Worm (Caenorhabditis elegans) whole organism, late embryonic: Measurements from ENCODE around the gene picd-1.
A peak's percentile ranks its signal among the peaks of the same experiment; 100 is the strongest.

ENCODE experiments used
- C08G9.2 ChIP-seq: sonication (generic microtip); optimal IDR thresholded peaks from 2 replicates; lab custom pipeline; 2016; ENCODE audit warnings: mild to moderate bottlenecking, missing genetic modification characterization, moderate library complexity, missing compliant biosample characterization
- C38D4.7 ChIP-seq: fragments of 200-800 bp; sonication (Bioruptor generic); optimal IDR thresholded peaks from 2 replicates; lab custom pipeline; 2018; ENCODE audit warnings: mild to moderate bottlenecking, missing genetic modification characterization, moderate library complexity, missing compliant biosample characterization
- F13H6.1 ChIP-seq: sonication (generic microtip); optimal IDR thresholded peaks from 2 replicates; lab custom pipeline; 2016; ENCODE audit warnings: missing genetic modification characterization, missing compliant biosample characterization
- K02D7.2 ChIP-seq: sonication (generic microtip); optimal IDR thresholded peaks from 2 replicates; lab custom pipeline; 2017; ENCODE audit warnings: mild to moderate bottlenecking, missing genetic modification characterization, missing compliant biosample characterization
- K09A11.1 ChIP-seq: sonication (generic microtip); optimal IDR thresholded peaks from 2 replicates; lab custom pipeline; 2017; ENCODE audit warnings: antibody characterized with exemption, mild to moderate bottlenecking, missing genetic modification characterization, missing compliant biosample characterization; ENCODE audit not compliant: insufficient read depth
- T23F11.4 ChIP-seq: fragments of 200-800 bp; sonication (Bioruptor generic); optimal IDR thresholded peaks from 2 replicates; lab custom pipeline; 2018; ENCODE audit warnings: mild to moderate bottlenecking, missing genetic modification characterization, missing compliant biosample characterization
- Y22D7AL.16 ChIP-seq: sonication (generic microtip); optimal IDR thresholded peaks from 2 replicates; lab custom pipeline; 2016; ENCODE audit warnings: missing genetic modification characterization, missing compliant biosample characterization
- ama-1 ChIP-seq: fragments of 150-350 bp; optimal IDR thresholded peaks from 2 replicates; lab custom pipeline; 2014
- ceh-14 ChIP-seq: sonication (generic microtip); optimal IDR thresholded peaks from 2 replicates; lab custom pipeline; 2016; ENCODE audit warnings: missing genotype, missing genetic modification characterization, missing compliant biosample characterization
- ceh-18 ChIP-seq: sonication (generic microtip); optimal IDR thresholded peaks from 2 replicates; lab custom pipeline; 2016; ENCODE audit warnings: missing genetic modification characterization, missing compliant biosample characterization
- ceh-19 ChIP-seq: fragments of 200-800 bp; sonication (Bioruptor generic); optimal IDR thresholded peaks from 2 replicates; lab custom pipeline; 2018; ENCODE audit warnings: mild to moderate bottlenecking, missing genetic modification characterization, missing compliant biosample characterization
- ceh-2 ChIP-seq: sonication (generic microtip); optimal IDR thresholded peaks from 2 replicates; lab custom pipeline; 2016; ENCODE audit warnings: missing genotype, missing genetic modification characterization, missing compliant biosample characterization
- ceh-22 ChIP-seq: sonication (generic microtip); optimal IDR thresholded peaks from 2 replicates; lab custom pipeline; 2017; ENCODE audit warnings: missing biosample characterization, missing genetic modification characterization
- ceh-24 ChIP-seq: sonication (generic microtip); optimal IDR thresholded peaks from 2 replicates; lab custom pipeline; 2016; ENCODE audit warnings: mild to moderate bottlenecking, missing genetic modification characterization, missing compliant biosample characterization
- ceh-30 ChIP-seq: fragments of 150-350 bp; optimal IDR thresholded peaks from 2 replicates; lab custom pipeline; 2014; ENCODE audit warnings: missing biosample characterization, missing genetic modification characterization
- ceh-34 ChIP-seq: sonication (generic microtip); optimal IDR thresholded peaks from 2 replicates; lab custom pipeline; 2016; ENCODE audit warnings: mild to moderate bottlenecking, missing genetic modification characterization, missing compliant biosample characterization
- ceh-48 ChIP-seq: sonication (generic microtip); optimal IDR thresholded peaks from 2 replicates; lab custom pipeline; 2016; ENCODE audit warnings: missing genetic modification characterization, inconsistent platforms, missing compliant biosample characterization
- ceh-6 ChIP-seq: fragments of 200-800 bp; sonication (Bioruptor generic); optimal IDR thresholded peaks from 2 replicates; lab custom pipeline; 2018; ENCODE audit warnings: mild to moderate bottlenecking, missing genetic modification characterization, missing compliant biosample characterization
- ceh-9 ChIP-seq: sonication (generic microtip); optimal IDR thresholded peaks from 2 replicates; lab custom pipeline; 2016; ENCODE audit warnings: mild to moderate bottlenecking, missing genetic modification characterization, inconsistent platforms, missing compliant biosample characterization
- dmd-4 ChIP-seq: sonication (generic microtip); optimal IDR thresholded peaks from 2 replicates; lab custom pipeline; 2016; ENCODE audit warnings: borderline replicate concordance, missing genetic modification characterization, missing compliant biosample characterization
- elt-2 ChIP-seq: sonication (generic microtip); optimal IDR thresholded peaks from 2 replicates; lab custom pipeline; 2016; ENCODE audit warnings: missing genetic modification reagents, missing genetic modification characterization, missing compliant biosample characterization
- elt-4 ChIP-seq: sonication (generic microtip); optimal IDR thresholded peaks from 2 replicates; lab custom pipeline; 2016; ENCODE audit warnings: missing genetic modification characterization, missing compliant biosample characterization
- ets-4 ChIP-seq: sonication (generic microtip); optimal IDR thresholded peaks from 2 replicates; lab custom pipeline; 2016; ENCODE audit warnings: missing genetic modification characterization, missing compliant biosample characterization
- eyg-1 ChIP-seq: sonication (generic microtip); optimal IDR thresholded peaks from 2 replicates; lab custom pipeline; 2016; ENCODE audit warnings: missing genotype, missing genetic modification characterization, missing compliant biosample characterization
- fkh-10 ChIP-seq: fragments of 150-350 bp; optimal IDR thresholded peaks from 2 replicates; lab custom pipeline; 2014; ENCODE audit warnings: missing biosample characterization, missing genetic modification reagents, missing genetic modification characterization
- fkh-6 ChIP-seq: sonication (generic microtip); optimal IDR thresholded peaks from 2 replicates; lab custom pipeline; 2016; ENCODE audit warnings: missing genetic modification characterization, missing compliant biosample characterization
- gmeb-2 ChIP-seq: sonication (generic microtip); optimal IDR thresholded peaks from 2 replicates; lab custom pipeline; 2016; ENCODE audit warnings: missing genetic modification characterization, inconsistent platforms, missing compliant biosample characterization
- hlh-13 ChIP-seq: fragments of 200-800 bp; sonication (Bioruptor generic); optimal IDR thresholded peaks from 2 replicates; lab custom pipeline; 2018; ENCODE audit warnings: mild to moderate bottlenecking, missing genetic modification characterization, missing compliant biosample characterization
- hlh-30 ChIP-seq: sonication (generic microtip); optimal IDR thresholded peaks from 2 replicates; lab custom pipeline; 2017; ENCODE audit warnings: antibody characterized with exemption, missing genetic modification characterization, missing compliant biosample characterization; ENCODE audit not compliant: insufficient read depth
- hlh-6 ChIP-seq: sonication (generic microtip); optimal IDR thresholded peaks from 2 replicates; lab custom pipeline; 2016; ENCODE audit warnings: missing genotype, missing genetic modification characterization, missing compliant biosample characterization
- lim-6 ChIP-seq: sonication (generic microtip); optimal IDR thresholded peaks from 2 replicates; lab custom pipeline; 2016; ENCODE audit warnings: missing genetic modification characterization, missing compliant biosample characterization
- mec-3 ChIP-seq: sonication (generic microtip); optimal IDR thresholded peaks from 2 replicates; lab custom pipeline; 2016; ENCODE audit warnings: borderline replicate concordance, missing genetic modification characterization, missing compliant biosample characterization
- nfya-1 ChIP-seq: sonication (generic microtip); optimal IDR thresholded peaks from 2 replicates; lab custom pipeline; 2017; ENCODE audit warnings: missing genetic modification characterization, mild to moderate bottlenecking, missing compliant biosample characterization, antibody characterized with exemption, moderate library complexity
- nhr-11 ChIP-seq: fragments of 150-350 bp; optimal IDR thresholded peaks from 2 replicates; lab custom pipeline; 2014; ENCODE audit warnings: missing biosample characterization, missing genetic modification characterization
- nhr-232 ChIP-seq: sonication (generic microtip); optimal IDR thresholded peaks from 2 replicates; lab custom pipeline; 2016; ENCODE audit warnings: missing genetic modification characterization, missing compliant biosample characterization
- npax-4 ChIP-seq: sonication (generic microtip); optimal IDR thresholded peaks from 2 replicates; lab custom pipeline; 2016; ENCODE audit warnings: missing genetic modification characterization, missing compliant biosample characterization
- odd-2 ChIP-seq: sonication (generic microtip); optimal IDR thresholded peaks from 2 replicates; lab custom pipeline; 2017; ENCODE audit warnings: antibody characterized with exemption, mild to moderate bottlenecking, missing genetic modification characterization, missing compliant biosample characterization
- pha-2 ChIP-seq: sonication (generic microtip); optimal IDR thresholded peaks from 2 replicates; lab custom pipeline; 2017; ENCODE audit warnings: mild to moderate bottlenecking, missing genetic modification characterization, missing compliant biosample characterization
- pros-1 ChIP-seq: fragments of 150-350 bp; optimal IDR thresholded peaks from 2 replicates; lab custom pipeline; 2014; ENCODE audit warnings: missing biosample characterization, missing genetic modification reagents, missing genetic modification characterization
- ref-2 ChIP-seq: sonication (generic microtip); optimal IDR thresholded peaks from 2 replicates; lab custom pipeline; 2016; ENCODE audit warnings: missing genetic modification characterization, missing compliant biosample characterization
- rnt-1 ChIP-seq: sonication (generic microtip); optimal IDR thresholded peaks from 2 replicates; lab custom pipeline; 2016; ENCODE audit warnings: missing genetic modification characterization, missing compliant biosample characterization
- sdc-2 ChIP-seq: sonication (generic microtip); optimal IDR thresholded peaks from 2 replicates; lab custom pipeline; 2016; ENCODE audit warnings: missing genotype, missing genetic modification characterization, missing compliant biosample characterization
- sox-2 ChIP-seq: fragments of 200-800 bp; sonication (Bioruptor generic); IDR thresholded peaks from 2 replicates; pipeline ENCODE4 v1.3.6; 2022; ENCODE audit warnings: missing genetic modification reagents, missing genetic modification characterization, missing compliant biosample characterization
- syd-9 ChIP-seq: sonication (generic microtip); optimal IDR thresholded peaks from 2 replicates; lab custom pipeline; 2016; ENCODE audit warnings: mild to moderate bottlenecking, missing genetic modification characterization, moderate library complexity, missing compliant biosample characterization
- tbx-2 ChIP-seq: sonication (generic microtip); optimal IDR thresholded peaks from 2 replicates; lab custom pipeline; 2016; ENCODE audit warnings: missing genetic modification characterization, missing compliant biosample characterization
- tbx-7 ChIP-seq: sonication (generic microtip); optimal IDR thresholded peaks from 2 replicates; lab custom pipeline; 2016; ENCODE audit warnings: missing genotype, missing genetic modification characterization, missing compliant biosample characterization
- unc-3 ChIP-seq, 2 experiments: fragments of 200-800 bp in 1 of 2; sonication (Bioruptor generic) in 1 of 2; sonication (generic microtip) in 1 of 2; conservative IDR thresholded peaks in 1 of 2; optimal IDR thresholded peaks in 1 of 2; 2 replicates each; pipeline versions ENCODE4 v1.3.6 to Lab custom; 2016 to 2022; ENCODE audit warnings: missing compliant biosample characterization in 2 of 2, missing genetic modification characterization in 2 of 2, missing genetic modification reagents in 1 of 2
- unc-42 ChIP-seq: sonication (generic microtip); optimal IDR thresholded peaks from 2 replicates; lab custom pipeline; 2016; ENCODE audit warnings: missing genotype, missing genetic modification characterization, missing compliant biosample characterization
- unc-86 ChIP-seq: sonication (generic microtip); optimal IDR thresholded peaks from 2 replicates; lab custom pipeline; 2016; ENCODE audit warnings: missing genetic modification characterization, missing compliant biosample characterization
- zip-5 ChIP-seq: sonication (generic microtip); optimal IDR thresholded peaks from 2 replicates; lab custom pipeline; 2016; ENCODE audit warnings: missing genetic modification characterization, missing compliant biosample characterization
- ztf-16 ChIP-seq: sonication (generic microtip); optimal IDR thresholded peaks from 2 replicates; lab custom pipeline; 2017; ENCODE audit warnings: missing genetic modification characterization, missing compliant biosample characterization

picd-1 gene

ce11 chrV:153867-154266 is 49.2 kb downstream of the picd-1 start:
- TF ChIP-seq ref-2 (tag; lab: Kevin White, UChicago) (peak; percentile 43), elt-4 (no peak), C08G9.2 (tag; lab: Kevin White, UChicago) (no peak), T23F11.4 (no peak), nhr-232 (tag; lab: Kevin White, UChicago) (no peak)

ce11 chrV:155215-155614 is 50.6 kb downstream of the picd-1 start:
- TF ChIP-seq dmd-4 (no peak), tbx-7 (tag; lab: Kevin White, UChicago) (no peak), ceh-2 (tag; lab: Kevin White, UChicago) (peak; percentile 38), gmeb-2 (tag; lab: Kevin White, UChicago) (no peak), pros-1 (tag; lab: Kevin White, UChicago) (no peak), nhr-11 (no peak), fkh-6 (tag; lab: Kevin White, UChicago) (peak; percentile 31), ama-1 (lab: Kevin White, UChicago) (no peak), npax-4 (tag; lab: Kevin White, UChicago) (no peak), nfya-1 (tag; lab: Kevin White, UChicago) (peak; percentile 52), rnt-1 (tag; lab: Kevin White, UChicago) (peak; percentile 35), ceh-9 (no peak), ceh-48 (tag; lab: Kevin White, UChicago) (no peak), C38D4.7 (no peak), unc-42 (no peak), mec-3 (no peak), ceh-19 (GFP tag; lab: Kevin White, UChicago) (no peak), F13H6.1 (tag; lab: Kevin White, UChicago) (no peak), zip-5 (tag; lab: Kevin White, UChicago) (no peak), odd-2 (no peak), Y22D7AL.16 (tag; lab: Kevin White, UChicago) (no peak), K09A11.1 (tag; lab: Kevin White, UChicago) (no peak), ceh-14 (tag; lab: Kevin White, UChicago) (no peak), eyg-1 (tag; lab: Kevin White, UChicago) (no peak), pha-2 (no peak), hlh-13 (no peak), ceh-22 (tag; lab: Kevin White, UChicago) (no peak), C08G9.2 (tag; lab: Kevin White, UChicago) (no peak), unc-3 (GFP tag; conservative IDR thresholded peaks at IDR 0.05; lab: Robert Waterston, UW) (no peak), unc-3 (tag; optimal IDR thresholded peaks at IDR 0.05; lab: Kevin White, UChicago) (no peak), fkh-10 (GFP tag; lab: Kevin White, UChicago) (no peak), ceh-6 (GFP tag; lab: Kevin White, UChicago) (no peak), hlh-6 (tag; lab: Kevin White, UChicago) (no peak), sox-2 (GFP tag; lab: Robert Waterston, UW) (no peak), syd-9 (tag; lab: Kevin White, UChicago) (no peak), tbx-2 (tag; lab: Kevin White, UChicago) (peak; percentile 56), ref-2 (tag; lab: Kevin White, UChicago) (peak; percentile 58), sdc-2 (tag; lab: Kevin White, UChicago) (peak; percentile 61), unc-86 (tag; lab: Kevin White, UChicago) (no peak), K02D7.2 (tag; lab: Kevin White, UChicago) (no peak), hlh-30 (tag; lab: Kevin White, UChicago) (peak; percentile 67), ceh-34 (tag; lab: Kevin White, UChicago) (peak; percentile 46), ztf-16 (tag; lab: Kevin White, UChicago) (no peak), elt-2 (tag; lab: Kevin White, UChicago) (no peak), ets-4 (tag; lab: Kevin White, UChicago) (no peak), elt-4 (no peak), nhr-232 (tag; lab: Kevin White, UChicago) (no peak), ceh-18 (peak; percentile 27), ceh-24 (tag; lab: Kevin White, UChicago) (no peak), lim-6 (tag; lab: Kevin White, UChicago) (no peak), ceh-30 (tag; lab: Kevin White, UChicago) (no peak), T23F11.4 (no peak)
